Worm (Caenorhabditis elegans) whole organism, late embryonic: ENCODE results near the gene nhr-286.

Source experiments
- ceh-2 ChIP-seq: sonication (generic microtip); optimal IDR thresholded peaks from 2 replicates; lab custom pipeline; 2016; ENCODE audit warnings: missing genotype, missing genetic modification characterization, missing compliant biosample characterization
- eyg-1 ChIP-seq: sonication (generic microtip); optimal IDR thresholded peaks from 2 replicates; lab custom pipeline; 2016; ENCODE audit warnings: missing genotype, missing genetic modification characterization, missing compliant biosample characterization
- fkh-6 ChIP-seq: sonication (generic microtip); optimal IDR thresholded peaks from 2 replicates; lab custom pipeline; 2016; ENCODE audit warnings: missing genetic modification characterization, missing compliant biosample characterization
- lim-6 ChIP-seq: sonication (generic microtip); optimal IDR thresholded peaks from 2 replicates; lab custom pipeline; 2016; ENCODE audit warnings: missing genetic modification characterization, missing compliant biosample characterization
- pat-9 ChIP-seq: fragments of 200-800 bp; sonication (Bioruptor generic); optimal IDR thresholded peaks from 2 replicates; lab custom pipeline; 2018; ENCODE audit warnings: mild to moderate bottlenecking, missing genetic modification characterization, moderate library complexity, missing compliant biosample characterization
- ztf-16 ChIP-seq: sonication (generic microtip); optimal IDR thresholded peaks from 2 replicates; lab custom pipeline; 2017; ENCODE audit warnings: missing genetic modification characterization, missing compliant biosample characterization

DNA sequence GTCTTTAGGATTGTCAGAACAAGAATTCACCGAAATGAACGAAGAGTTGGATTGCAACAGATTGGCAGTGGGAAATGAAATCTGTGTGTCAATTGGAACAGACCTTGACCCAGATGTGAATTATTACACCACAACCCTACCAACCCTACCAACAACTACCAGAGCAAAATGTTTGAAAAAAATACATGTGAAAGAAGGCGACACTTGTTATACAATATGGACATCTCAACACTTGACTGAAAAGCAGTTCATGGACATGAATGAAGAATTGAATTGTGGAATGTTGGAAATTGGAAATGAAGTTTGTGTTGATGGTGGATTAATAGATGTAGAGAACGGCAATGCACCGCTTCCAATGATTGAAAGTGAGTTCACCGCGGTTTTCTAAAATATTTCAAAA is 32.6 kb upstream of the nhr-286 start:
- no peak for TF ChIP-seq ztf-16
- no peak for TF ChIP-seq eyg-1
- TF ChIP-seq lim-6: no peak
- no peak for TF ChIP-seq pat-9 (tag; lab: Kevin White, UChicago)
- no peak for TF ChIP-seq fkh-6 (tag; lab: Kevin White, UChicago)
- no peak for TF ChIP-seq ceh-2 (tag; lab: Kevin White, UChicago)
